Fruit fly (Drosophila melanogaster): Measurements from ENCODE around the gene Pomp.

The Pomp gene

DNA sequence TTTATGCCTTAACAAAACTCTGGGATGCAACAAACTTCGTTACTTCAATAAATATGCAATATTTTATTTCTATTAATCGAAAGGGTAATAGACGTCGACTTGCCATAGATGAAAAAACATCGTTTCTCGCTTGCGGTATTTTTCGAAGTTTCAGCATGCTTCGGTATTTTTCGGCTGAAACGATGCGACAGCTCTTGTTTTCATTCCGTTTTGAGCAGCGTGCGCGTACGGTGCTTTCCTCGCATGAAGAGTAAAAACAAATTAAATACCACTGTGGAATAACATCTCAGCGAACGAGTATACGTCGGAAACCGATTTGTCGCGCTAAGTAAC is 10.0 kb downstream of the Pomp start, which contains the start of gene CG9328 (continued):
- TF ChIP-seq CG8089 (GFP tag; optimal IDR thresholded peaks at IDR 0.05) (peak; percentile 3), da (GFP tag; optimal IDR thresholded peaks at IDR 0.05) (no peak), Fer3 (tag; optimal IDR thresholded peaks at IDR 0.05) (peak; percentile 32), jigr1 (GFP tag; IDR thresholded peaks at IDR 0.05) (no peak)

DNA sequence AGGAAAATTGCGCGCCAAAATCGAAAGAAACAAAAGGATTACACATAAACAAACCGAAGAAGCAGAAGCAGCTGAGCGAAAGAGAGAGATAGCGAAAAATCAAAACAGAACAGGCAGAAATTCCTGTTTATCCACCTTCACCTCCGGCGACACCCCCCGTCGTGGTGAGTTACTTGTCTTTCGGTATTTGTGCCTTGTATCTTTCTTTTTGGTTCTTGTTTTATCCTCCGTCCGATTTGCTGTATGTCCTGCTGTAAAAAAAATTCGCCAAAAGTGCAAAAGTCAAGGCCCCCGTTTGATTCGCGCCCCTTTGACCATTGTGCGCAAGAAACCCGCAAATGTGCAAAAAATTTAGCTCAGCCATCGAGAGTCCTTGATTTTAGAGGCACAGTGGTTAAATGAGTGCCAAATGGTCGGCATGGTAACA is 10.9 kb downstream of the Pomp start:
- peak; percentile 2 for TF ChIP-seq CG34376 (GFP tag; optimal IDR thresholded peaks at IDR 0.05)
- TF ChIP-seq stwl (tag; optimal IDR thresholded peaks at IDR 0.05): peak; percentile 12
- peak; percentile 62 for TF ChIP-seq nom (GFP tag; optimal IDR thresholded peaks at IDR 0.05)
- peak in 1 of 2 experiments; percentile 57 for TF ChIP-seq tll (GFP tag; optimal IDR thresholded peaks at IDR 0.05)
- TF ChIP-seq CG9215 (GFP tag; IDR thresholded peaks at IDR 0.05): no peak
- TF ChIP-seq dimm (GFP tag; IDR thresholded peaks at IDR 0.05): no peak
- no peak for TF ChIP-seq ttk (GFP tag; IDR thresholded peaks at IDR 0.05)
- no peak for TF ChIP-seq CG2129 (GFP tag; IDR thresholded peaks at IDR 0.05; ENCODE audit: partially characterized antibody)
- TF ChIP-seq yki (optimal IDR thresholded peaks at IDR 0.05): no peak
- 0 out of 2 replicates have a peak, but pooled peaks have one; percentile 11 for TF ChIP-seq rib (GFP tag; IDR thresholded peaks at IDR 0.05)
- TF ChIP-seq CG1832 (GFP tag; optimal IDR thresholded peaks at IDR 0.05): peak; percentile 15
- TF ChIP-seq sd (tag; optimal IDR thresholded peaks at IDR 0.05): peak; percentile 53
- TF ChIP-seq Kr (GFP tag; optimal IDR thresholded peaks at IDR 0.05): peak; percentile 40
- TF ChIP-seq eve (GFP tag; optimal IDR thresholded peaks at IDR 0.05): no peak
- TF ChIP-seq gce (GFP tag; IDR thresholded peaks at IDR 0.05): 0 out of 3 replicates have a peak, but pooled peaks have one; percentile 4
- TF ChIP-seq dmrt11E (tag; optimal IDR thresholded peaks at IDR 0.05): no peak
- no peak for TF ChIP-seq CG12299 (tag; optimal IDR thresholded peaks at IDR 0.05)
- peak; percentile 92 for TF ChIP-seq nerfin-1 (tag; optimal IDR thresholded peaks at IDR 0.05)
- TF ChIP-seq CG18599 (GFP tag; optimal IDR thresholded peaks at IDR 0.05): peak; percentile 30
- TF ChIP-seq sqz (GFP tag; optimal IDR thresholded peaks at IDR 0.05): peak; percentile 26
- TF ChIP-seq br (optimal IDR thresholded peaks at IDR 0.05): no peak
- peak; percentile 53 for TF ChIP-seq Med (GFP tag)
- no peak for TF ChIP-seq kah (GFP tag; optimal IDR thresholded peaks at IDR 0.05)
- TF ChIP-seq pros (GFP tag; optimal IDR thresholded peaks at IDR 0.05): peak; percentile 32
- no peak for TF ChIP-seq Antp (GFP tag; optimal IDR thresholded peaks at IDR 0.05)
- peak; percentile 92 for TF ChIP-seq CG13894 (tag; optimal IDR thresholded peaks at IDR 0.05)
- peak; percentile 70 for TF ChIP-seq CG15479 (GFP tag; optimal IDR thresholded peaks at IDR 0.05)
- TF ChIP-seq wdn (GFP tag; IDR thresholded peaks at IDR 0.05): no peak

DNA sequence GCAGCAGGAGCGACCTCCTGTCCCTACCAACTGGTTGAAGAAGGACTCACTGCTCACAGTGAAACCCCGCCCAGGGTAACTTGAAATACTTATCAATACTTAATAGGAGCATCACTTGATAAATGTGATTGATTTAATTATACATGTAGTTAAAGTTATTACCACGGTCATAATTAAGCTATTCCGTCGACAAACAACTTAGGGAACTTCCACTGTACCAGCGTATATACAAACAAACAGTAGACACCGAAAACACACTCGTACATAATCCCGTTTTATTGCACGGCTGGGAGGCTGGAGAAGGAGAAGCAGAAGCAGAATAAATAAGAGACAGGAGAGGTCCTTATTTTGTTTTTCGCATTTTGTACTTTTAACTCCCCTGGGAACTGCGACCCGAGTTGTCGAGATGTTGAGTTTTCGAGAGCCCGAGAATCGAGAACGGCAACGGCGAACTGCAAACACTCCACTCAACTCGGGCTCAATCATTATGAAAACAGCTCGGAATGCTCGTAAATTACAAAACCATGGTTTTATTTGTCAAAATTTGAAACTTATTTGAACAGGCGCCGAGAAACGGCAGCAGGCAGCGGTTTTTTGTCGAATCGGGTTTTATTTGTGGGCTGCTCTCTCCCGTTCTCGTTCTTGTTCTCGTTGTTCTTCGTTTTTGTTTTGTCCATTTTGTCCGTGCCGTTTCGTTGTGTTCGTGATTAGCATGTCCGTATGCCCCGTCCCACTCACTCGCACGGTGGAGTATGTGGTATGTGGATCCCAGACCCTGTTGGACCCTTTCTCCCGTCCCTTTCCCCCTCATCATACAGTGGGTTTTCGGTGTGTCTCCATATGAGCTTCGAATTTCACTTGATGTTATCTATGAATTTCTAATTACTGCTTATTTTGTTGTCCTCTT is 12.8 kb downstream of the Pomp start:
- TF ChIP-seq CG6272 (GFP tag; IDR thresholded peaks at IDR 0.05) (peak; percentile 48; the same call in 1 of the 2 replicates), Dek (tag; optimal IDR thresholded peaks at IDR 0.05) (peak; percentile 80), ato (GFP tag; IDR thresholded peaks at IDR 0.05; ENCODE audit: partially characterized antibody) (no peak), crol (GFP tag; IDR thresholded peaks at IDR 0.05) (peak; percentile 84), CG13775 (GFP tag; optimal IDR thresholded peaks at IDR 0.05) (peak; percentile 67), jing (GFP tag; optimal IDR thresholded peaks at IDR 0.05) (peak; percentile 61), sisA (GFP tag; IDR thresholded peaks at IDR 0.05) (peak; percentile 73), CkIIα-i1 (GFP tag; IDR thresholded peaks at IDR 0.05) (0 out of 2 replicates have a peak, but pooled peaks have one; percentile 20), CG7556 (GFP tag; optimal IDR thresholded peaks at IDR 0.05) (peak; percentile 86), GATAe (GFP tag; conservative IDR thresholded peaks at IDR 0.05) (no peak), D19A (tag; optimal IDR thresholded peaks at IDR 0.05) (peak; percentile 32), inv (GFP tag; IDR thresholded peaks at IDR 0.05; ENCODE audit: partially characterized antibody) (no peak), Hr51 (GFP tag; optimal IDR thresholded peaks at IDR 0.05) (peak; percentile 62 to 75), CG17912 (GFP tag; optimal IDR thresholded peaks at IDR 0.05) (no peak), CG10321 (GFP tag; IDR thresholded peaks at IDR 0.05) (0 out of 2 replicates have a peak, but pooled peaks have one; percentile 33), jigr1 (GFP tag; IDR thresholded peaks at IDR 0.05) (no peak), CG1529 (GFP tag; optimal IDR thresholded peaks at IDR 0.05) (peak; percentile 16)
